Fruit fly (Drosophila melanogaster) S2 (cell line): ENCODE data around the gene Cpr65Eb.

Experiments
- CG8478 ChIP-seq: fragments of >200 bp; optimal IDR thresholded peaks from 2 replicates; lab custom pipeline; 2018
- CTCF ChIP-seq, 2 experiments: fragments of >200 bp; optimal IDR thresholded peaks; 2 replicates each; lab custom pipeline; 2018

DNA sequence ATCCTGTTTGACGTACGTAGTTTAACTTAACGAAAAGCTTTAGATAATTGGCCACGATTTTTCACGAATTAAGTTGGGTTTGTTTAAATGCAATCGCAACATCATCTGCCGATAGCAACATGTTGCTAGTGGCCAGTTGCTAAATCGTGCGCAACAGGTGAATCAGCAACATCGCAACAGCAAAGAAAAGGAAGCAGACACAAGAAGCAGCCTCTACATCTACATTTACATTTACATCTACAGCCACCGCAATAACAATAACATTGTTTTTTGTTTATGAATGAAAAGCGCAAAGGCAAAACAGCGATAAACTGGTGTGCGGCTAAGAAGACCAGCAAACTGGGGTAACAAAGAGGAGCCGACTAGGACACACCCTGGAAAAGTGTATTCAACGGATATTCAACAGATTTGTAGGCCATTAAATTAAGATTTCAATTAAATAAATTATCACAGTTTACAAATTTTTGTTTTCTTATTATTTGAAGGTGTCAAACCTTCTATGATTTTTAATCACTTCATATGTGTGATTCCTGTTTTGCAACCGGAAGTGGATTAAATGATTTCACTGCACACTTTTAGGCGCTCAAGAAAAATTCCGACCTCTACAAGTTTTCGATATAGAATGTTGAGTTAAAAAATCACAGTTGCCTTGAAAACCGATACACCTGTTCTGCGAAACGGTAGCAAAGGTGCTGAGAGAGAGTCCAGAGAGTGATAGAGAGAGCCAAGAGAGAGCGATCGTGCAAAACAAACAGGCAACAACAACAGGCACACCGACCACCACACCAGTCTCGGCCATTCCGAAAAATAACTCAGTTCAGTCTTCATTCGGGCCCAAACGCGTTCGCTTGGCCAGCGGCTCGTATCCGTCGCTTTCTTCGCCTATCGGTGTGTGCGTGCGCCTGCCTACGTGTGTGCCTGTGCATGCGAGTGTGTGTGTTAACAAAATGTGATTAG lies 45.4 kb upstream of the Cpr65Eb start, which contains the start of gene melt:
- TF ChIP-seq CTCF (optimal IDR thresholded peaks at IDR 0.05; lab: Kevin White, UChicago): no peak
- TF ChIP-seq CG8478 (lab: Kevin White, UChicago): no peak
